ENCODE assay signal across 1 fruit fly cellular context in the genomic region with DNA sequence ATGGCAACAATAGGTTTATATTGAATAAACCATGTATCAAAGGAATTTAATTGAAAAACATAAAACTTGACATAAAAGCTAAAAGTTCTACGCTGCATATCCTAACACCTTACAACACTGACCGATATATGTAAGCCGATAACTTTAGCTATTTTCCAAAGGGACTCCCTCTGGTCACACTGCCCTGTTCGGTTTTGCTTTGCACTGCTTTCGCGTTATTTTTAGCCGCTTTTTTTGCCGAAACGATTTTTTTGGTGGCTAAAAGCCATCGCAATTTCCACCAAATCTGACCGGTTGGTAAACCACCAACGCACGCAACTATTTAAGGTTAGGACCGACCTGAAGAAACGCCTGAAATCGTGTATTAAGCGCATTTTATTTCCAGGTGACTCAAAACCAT.
TF ChIP-seq lines count a peak whose summit lies in the region.

A gene (minus strand): TSS at position 26 of the 400 bp plus-strand sequence.
A gene (plus strand): TSS at position 175 of the 400 bp plus-strand sequence.

TF ChIP-seq in whole organism, embryonic, 481 proteins besides CTCF, POLR2A, EP300 and RAD21 (continued from another document):
- TF ChIP-seq gfzf (GFP tag; optimal IDR thresholded peaks at IDR 0.05; lab: Kevin White, UChicago), result peak; percentile 83
- peak; percentile 9 for TF ChIP-seq CG17186 (GFP tag; optimal IDR thresholded peaks at IDR 0.05; lab: Kevin White, UChicago)
- TF ChIP-seq salm (tag; optimal IDR thresholded peaks at IDR 0.05; lab: Kevin White, UChicago), result no peak
- TF ChIP-seq CG17802 (tag; optimal IDR thresholded peaks at IDR 0.05; lab: Kevin White, UChicago), result no peak
- TF ChIP-seq sna (GFP tag; IDR thresholded peaks at IDR 0.05; lab: Robert Waterston, UW; ENCODE audit: partially characterized antibody), result peak; percentile 76
- TF ChIP-seq ase (GFP tag; IDR thresholded peaks at IDR 0.05; lab: Robert Waterston, UW), result no peak
- TF ChIP-seq mam (GFP tag; optimal IDR thresholded peaks at IDR 0.05; lab: Kevin White, UChicago), result peak; percentile 30
- no peak for TF ChIP-seq zfh1 (GFP tag; IDR thresholded peaks at IDR 0.05; lab: Robert Waterston, UW)
- TF ChIP-seq CG32772 (GFP tag; IDR thresholded peaks at IDR 0.05; lab: Robert Waterston, UW), result no peak
- peak; percentile 70 for TF ChIP-seq CG16813 (GFP tag; IDR thresholded peaks at IDR 0.05; lab: Robert Waterston, UW; ENCODE audit: partially characterized antibody)
- TF ChIP-seq Mad (GFP tag; optimal IDR thresholded peaks at IDR 0.05; lab: Kevin White, UChicago), result no peak
- peak; percentile 79 for TF ChIP-seq Bgb (GFP tag; IDR thresholded peaks at IDR 0.05; lab: Robert Waterston, UW; ENCODE audit: partially characterized antibody)
- TF ChIP-seq pho (GFP tag; optimal IDR thresholded peaks at IDR 0.05; lab: Kevin White, UChicago), result peak; percentile 6
- TF ChIP-seq HLH4C (GFP tag; IDR thresholded peaks at IDR 0.05; lab: Robert Waterston, UW; ENCODE audit: partially characterized antibody), result peak; percentile 66
